Fruit fly (Drosophila melanogaster): ENCODE measurements around the gene CG8814.

CG8814 gene

DNA sequence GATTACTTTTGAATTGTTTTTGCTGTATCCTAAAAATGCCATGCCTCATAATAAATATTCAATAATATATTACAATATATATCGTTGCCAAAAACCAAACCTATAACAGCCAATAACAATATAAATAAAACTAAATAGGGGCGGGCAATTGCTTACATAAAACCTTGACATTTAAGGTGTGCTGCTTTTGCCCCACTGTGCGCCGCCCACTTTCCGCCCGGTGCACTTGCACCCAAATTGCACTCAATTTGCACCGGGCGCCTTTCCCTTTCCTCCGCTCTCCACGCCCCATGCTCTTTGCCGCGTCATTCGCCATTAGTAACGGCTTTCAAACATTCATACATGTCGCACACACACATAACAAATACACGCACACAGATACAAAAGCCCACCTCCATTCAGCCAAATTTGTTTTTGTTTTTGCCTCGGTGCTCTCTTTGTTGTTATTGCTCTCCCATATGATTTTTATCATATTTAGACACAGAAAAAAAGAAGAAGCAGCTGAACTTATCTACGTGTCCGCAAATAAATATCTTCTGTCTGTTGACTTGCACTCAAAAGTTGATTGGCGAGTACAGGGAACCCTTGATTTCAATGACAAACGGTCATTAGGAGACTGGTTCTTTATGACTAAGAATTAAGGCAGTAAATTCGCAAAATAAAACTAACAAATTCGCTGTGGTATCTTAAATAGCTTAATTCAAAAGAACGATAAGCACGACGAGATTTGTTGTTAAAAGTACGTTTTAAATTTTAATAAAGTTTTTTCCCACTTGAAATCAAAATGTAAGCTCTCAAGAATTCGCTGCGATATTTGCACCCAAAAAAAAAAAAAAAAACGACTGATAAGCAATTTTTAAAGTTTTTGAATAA is 16.6 kb upstream of the CG8814 start:
- TF ChIP-seq noc (tag; optimal IDR thresholded peaks at IDR 0.05), result peak; percentile 62

DNA sequence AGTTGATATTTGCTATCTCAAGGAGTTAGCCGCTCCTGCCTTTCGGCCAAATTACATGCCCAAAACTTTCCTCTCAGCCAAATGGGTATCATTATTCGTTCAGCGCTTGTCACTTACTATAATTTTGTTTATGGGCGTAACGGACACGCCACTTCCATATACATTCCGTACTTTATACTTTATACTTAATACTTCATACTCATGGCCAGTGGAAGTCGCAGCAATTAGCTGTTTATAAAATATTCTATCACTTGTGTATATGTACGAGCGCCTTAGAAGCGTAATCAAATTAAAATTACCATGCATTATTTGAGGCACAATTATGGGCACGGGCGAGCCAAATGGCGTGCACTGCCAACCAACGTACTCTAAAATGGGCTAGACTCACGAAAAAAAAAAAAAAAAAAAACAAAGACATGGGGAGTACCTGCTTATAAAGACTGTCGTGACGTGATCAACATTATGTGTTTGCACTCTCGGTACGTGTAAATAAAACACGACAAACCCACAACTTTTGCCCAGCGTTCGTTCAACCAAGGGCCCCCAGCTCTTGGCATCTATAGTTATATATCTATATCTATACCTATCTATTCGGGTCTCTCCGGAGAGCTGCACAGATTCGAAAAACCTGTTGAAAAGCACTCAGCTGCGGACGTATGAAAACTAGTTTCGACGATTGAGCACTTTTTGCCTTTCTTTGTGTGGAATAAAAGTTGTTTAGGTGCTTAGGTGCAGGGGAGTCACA is 13.4 kb upstream of the CG8814 start:
- no peak for TF ChIP-seq noc (tag; optimal IDR thresholded peaks at IDR 0.05)

DNA sequence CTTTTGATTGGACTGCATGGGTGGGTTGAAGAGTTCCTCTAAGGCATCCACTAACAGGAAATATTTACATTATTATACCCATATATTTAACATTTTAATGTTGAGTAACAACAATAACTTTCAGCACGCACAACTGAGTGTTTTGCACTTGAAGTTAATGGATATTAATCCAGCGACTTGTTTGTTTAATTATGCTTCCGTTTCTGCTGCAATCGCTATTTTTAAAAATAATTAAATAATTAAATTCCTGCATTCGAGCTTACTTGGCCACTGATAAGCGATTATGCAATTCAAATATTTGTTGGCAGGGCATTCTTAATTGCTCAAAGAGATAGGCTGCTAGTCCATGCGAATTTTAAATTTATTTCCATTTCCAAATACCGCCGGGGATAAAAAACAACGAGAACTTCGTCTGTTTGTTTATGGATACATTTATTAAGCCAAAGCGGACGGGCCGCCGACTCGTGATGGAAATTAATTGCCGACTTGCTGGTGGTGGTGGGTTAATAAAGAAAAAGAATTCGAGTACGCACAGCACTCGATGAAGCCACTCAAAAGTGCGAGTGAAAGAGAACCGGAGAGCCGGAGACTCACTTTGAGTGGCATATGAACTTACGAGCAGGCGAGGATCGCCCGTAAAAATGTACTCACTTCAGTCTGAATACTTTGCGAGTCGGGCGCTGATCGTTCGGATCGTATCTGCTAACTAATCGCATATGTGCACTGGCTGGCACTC is 12.6 kb upstream of the CG8814 start:
- TF ChIP-seq noc (tag; optimal IDR thresholded peaks at IDR 0.05), result peak; percentile 11

dm6 chr2L:2862621-2862962 is 12.1 kb upstream of the CG8814 start:
- no peak for TF ChIP-seq noc (tag; optimal IDR thresholded peaks at IDR 0.05)

- TF ChIP-seq noc (tag; optimal IDR thresholded peaks at IDR 0.05), result no peak
Observed at dm6 chr2L:2864601-2865000, 10.1 kb upstream of the CG8814 start.

- peak; percentile 43 for TF ChIP-seq noc (tag; optimal IDR thresholded peaks at IDR 0.05)
Observed at dm6 chr2L:2865560-2866309, 9.0 kb upstream of the CG8814 start.

dm6 chr2L:2869008-2869702 is 5.5 kb upstream of the CG8814 start, which contains the start of gene CG8813:
CG8813 (plus strand) TSS chr2L:2869652.
- TF ChIP-seq noc (tag; optimal IDR thresholded peaks at IDR 0.05), result no peak

dm6 chr2L:2872309-2872932 is 2.3 kb upstream of the CG8814 start:
- TF ChIP-seq noc (tag; optimal IDR thresholded peaks at IDR 0.05), result peak; percentile 44

DNA sequence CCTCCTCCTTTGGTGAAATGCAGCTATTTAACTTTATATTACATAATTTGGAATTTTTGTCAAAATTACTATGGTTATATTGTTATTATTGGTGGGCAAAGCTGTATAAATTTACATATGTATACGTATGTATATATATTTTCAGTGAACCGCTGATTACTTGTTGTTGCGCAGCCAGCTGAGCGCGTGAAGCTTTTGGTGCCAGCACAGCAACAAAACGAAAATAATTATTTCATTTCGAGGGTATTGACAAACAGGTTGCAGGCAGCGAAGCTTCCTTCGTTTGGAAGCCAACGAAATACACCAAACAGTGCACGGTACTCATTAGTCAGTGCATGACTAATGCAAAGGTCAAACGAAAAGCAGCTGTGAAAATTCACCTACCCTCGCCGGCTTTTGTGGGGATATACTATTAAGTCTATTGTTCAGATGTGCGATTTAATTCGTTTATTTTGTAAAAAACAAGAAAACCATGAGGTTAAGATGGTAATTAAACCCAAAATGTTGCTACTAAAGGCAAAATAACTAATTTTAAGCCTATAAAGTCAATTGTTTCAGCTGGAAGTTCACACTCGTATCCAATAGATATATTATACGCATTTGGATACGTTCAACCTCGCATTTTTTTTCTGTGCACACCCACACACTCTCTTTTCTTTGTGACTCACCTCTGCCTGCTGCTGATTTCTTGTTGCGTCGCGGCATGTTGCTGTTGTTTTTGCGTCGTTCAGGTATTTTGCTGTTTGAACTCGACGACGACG is 1.5 kb upstream of the CG8814 start:
- TF ChIP-seq noc (tag; optimal IDR thresholded peaks at IDR 0.05), result peak; percentile 2

dm6 chr2L:2873729-2874127 is 962 bp upstream of the CG8814 start:
- TF ChIP-seq noc (tag; optimal IDR thresholded peaks at IDR 0.05), result no peak

DNA sequence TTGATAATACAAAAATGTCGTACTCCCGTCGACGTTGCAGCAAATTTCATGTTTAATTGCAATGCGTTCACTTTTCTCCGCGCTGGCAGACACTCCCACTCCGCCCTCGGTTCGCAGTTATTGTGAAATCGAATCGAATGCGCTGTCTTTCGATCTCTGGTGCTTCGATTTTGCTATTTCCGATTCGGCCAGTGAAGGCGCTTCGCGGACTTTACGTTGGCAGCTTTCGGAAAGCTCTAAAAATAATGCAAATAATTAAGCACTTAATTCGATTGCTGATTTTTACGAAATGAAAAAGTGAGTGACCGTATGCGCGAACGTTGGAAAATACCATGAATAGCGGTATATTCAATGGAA is 527 bp upstream of the CG8814 start, which contains the start of gene Ifrd1:
Gene Ifrd1, minus strand, starts transcription at position 305 of the 357 bp plus-strand sequence.
- TF ChIP-seq noc (tag; optimal IDR thresholded peaks at IDR 0.05), result no peak

DNA sequence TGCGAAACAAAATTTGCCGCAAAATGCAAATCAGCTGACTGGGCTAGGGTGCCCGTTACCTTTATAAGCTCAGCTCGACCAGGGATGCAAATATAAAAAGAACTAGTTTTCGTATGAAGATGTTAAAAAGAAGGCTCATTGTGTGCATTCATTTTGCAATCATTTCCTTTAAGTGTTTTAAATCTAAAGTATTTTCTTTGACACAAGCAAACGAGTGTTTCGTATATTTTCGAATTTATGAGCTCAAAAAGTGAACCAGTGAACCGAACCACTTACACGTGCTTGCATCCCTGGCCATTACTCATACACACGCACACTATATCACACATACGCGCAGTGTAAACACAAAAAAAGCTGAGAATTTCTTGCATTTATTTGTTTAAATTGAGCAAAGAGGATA is 3.5 kb downstream of the CG8814 start, which contains the start of the genes Prx6a and Sbat:
Gene Prx6a, minus strand, starts transcription at position 45 of the 400 bp plus-strand sequence.
Gene Sbat, plus strand, starts transcription at position 157 of the 400 bp plus-strand sequence.
- peak; percentile 79 for TF ChIP-seq noc (tag; optimal IDR thresholded peaks at IDR 0.05)

DNA sequence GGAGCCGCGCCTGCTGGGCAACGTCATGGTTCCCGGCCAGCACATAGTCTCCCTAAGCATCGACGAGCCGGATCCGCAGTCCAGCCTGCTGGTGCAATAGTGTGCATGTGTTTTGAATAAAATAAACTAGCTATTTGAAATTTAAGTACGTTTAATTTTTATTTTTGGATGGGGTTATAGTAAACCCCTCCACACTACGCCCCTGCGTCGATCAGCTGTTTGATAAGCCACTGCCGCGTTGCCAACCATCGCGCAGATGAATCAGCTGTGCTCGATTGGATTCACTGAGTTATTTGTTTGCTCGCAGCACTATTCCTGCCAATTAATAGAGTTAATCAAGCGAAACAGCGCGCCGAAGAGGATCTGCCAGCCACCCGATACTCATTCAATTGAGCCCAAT is 4.2 kb downstream of the CG8814 start, which contains the start of gene RabGGTb:
Gene RabGGTb, plus strand, starts transcription at position 254 of the 400 bp plus-strand sequence.
- peak; percentile 35 for TF ChIP-seq noc (tag; optimal IDR thresholded peaks at IDR 0.05)
